Worm (Caenorhabditis elegans) whole organism, early embryonic: ENCODE data around the gene mrps-14.

Experiments
- B0310.2 ChIP-seq: sonication (generic microtip); optimal IDR thresholded peaks from 2 replicates; lab custom pipeline; 2016; ENCODE audit warnings: mild to moderate bottlenecking, missing genetic modification characterization, missing compliant biosample characterization
- F13C5.2 ChIP-seq: sonication (generic microtip); optimal IDR thresholded peaks from 2 replicates; lab custom pipeline; 2017; ENCODE audit warnings: mild to moderate bottlenecking, missing genetic modification characterization, inconsistent platforms, missing compliant biosample characterization
- aly-1 ChIP-seq: sonication (generic microtip); optimal IDR thresholded peaks from 2 replicates; lab custom pipeline; 2016; ENCODE audit warnings: missing genetic modification characterization, missing compliant biosample characterization
- ama-1 ChIP-seq: fragments of 150-350 bp; optimal IDR thresholded peaks from 2 replicates; lab custom pipeline; 2014
- ceh-13 ChIP-seq: fragments of 200-800 bp; sonication (Bioruptor generic); optimal IDR thresholded peaks from 2 replicates; lab custom pipeline; 2018; ENCODE audit warnings: mild to moderate bottlenecking, missing genetic modification characterization, missing compliant biosample characterization
- ceh-36 ChIP-seq: sonication (generic microtip); optimal IDR thresholded peaks from 2 replicates; lab custom pipeline; 2016; ENCODE audit warnings: missing genetic modification characterization, inconsistent platforms, missing compliant biosample characterization
- ets-7 ChIP-seq: sonication (generic microtip); optimal IDR thresholded peaks from 2 replicates; lab custom pipeline; 2016; ENCODE audit warnings: missing genotype, missing genetic modification characterization, missing compliant biosample characterization
- flt-1 ChIP-seq: fragments of 200-800 bp; sonication (Bioruptor generic); IDR thresholded peaks from 2 replicates; pipeline ENCODE4 v1.3.6; 2022; ENCODE audit warnings: missing genetic modification characterization, missing compliant biosample characterization
- hnd-1 ChIP-seq: sonication (generic microtip); optimal IDR thresholded peaks from 2 replicates; lab custom pipeline; 2016; ENCODE audit warnings: missing genetic modification characterization, missing compliant biosample characterization
- pes-1 ChIP-seq: fragments of 200-800 bp; sonication (Bioruptor generic); IDR thresholded peaks from 2 replicates; pipeline ENCODE4 v1.3.6; 2022; ENCODE audit warnings: missing genetic modification reagents, missing genetic modification characterization, missing compliant biosample characterization
- scrt-1 ChIP-seq: fragments of 200-800 bp; sonication (Bioruptor generic); IDR thresholded peaks from 2 replicates; pipeline ENCODE4 v1.3.6; 2022; ENCODE audit warnings: missing genetic modification characterization, missing compliant biosample characterization
- sea-1 ChIP-seq: fragments of 200-800 bp; sonication (Bioruptor generic); conservative IDR thresholded peaks from 2 replicates; pipeline ENCODE4 v1.3.6; 2022; ENCODE audit warnings: missing genetic modification characterization, missing compliant biosample characterization
- tbx-11 ChIP-seq: fragments of 200-800 bp; sonication (Bioruptor generic); IDR thresholded peaks from 2 replicates; pipeline ENCODE4 v1.3.6; 2022; ENCODE audit warnings: missing genetic modification characterization, missing compliant biosample characterization
- tbx-37 ChIP-seq: fragments of 200-800 bp; sonication (Bioruptor generic); conservative IDR thresholded peaks from 2 replicates; pipeline ENCODE4 v1.3.6; 2022; ENCODE audit warnings: missing genetic modification reagents, missing genetic modification characterization, missing compliant biosample characterization
- tra-4 ChIP-seq: sonication (generic microtip); optimal IDR thresholded peaks from 2 replicates; lab custom pipeline; 2017; ENCODE audit warnings: missing genetic modification characterization, missing compliant biosample characterization

The mrps-14 gene

DNA sequence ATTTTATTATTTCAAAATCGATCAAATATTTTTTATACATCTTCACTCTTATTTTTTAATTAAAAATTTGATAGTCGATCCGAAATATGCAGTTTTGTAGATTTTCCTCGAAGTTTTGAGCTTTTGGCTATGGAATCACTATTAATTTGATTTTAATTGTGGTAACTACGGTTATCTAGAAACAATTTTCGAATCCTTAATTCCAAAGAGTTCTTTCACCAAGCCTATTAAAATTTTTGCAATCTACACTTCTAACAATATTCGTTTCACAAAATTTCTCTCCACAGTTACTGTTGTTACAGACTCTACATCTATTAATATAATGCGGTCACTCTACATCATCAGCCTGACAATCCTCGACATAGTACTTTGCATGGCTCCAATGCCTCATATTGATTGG is 50.1 kb downstream of the mrps-14 start, which contains the start of gene R05H5.7:
TSS of gene R05H5.7 (plus strand) at position 301 of the 400 bp plus-strand sequence.
- TF ChIP-seq scrt-1 (GFP tag; lab: Robert Waterston, UW) (no peak), ets-7 (no peak), ama-1 (no peak), aly-1 (no peak), pes-1 (GFP tag; lab: Robert Waterston, UW) (no peak), flt-1 (GFP tag; lab: Robert Waterston, UW) (no peak), hnd-1 (tag; lab: Kevin White, UChicago) (no peak), F13C5.2 (tag; lab: Kevin White, UChicago) (no peak), tbx-11 (GFP tag; lab: Robert Waterston, UW) (no peak), B0310.2 (tag; lab: Kevin White, UChicago) (no peak), tbx-37 (no peak), sea-1 (no peak), ceh-13 (GFP tag; lab: Kevin White, UChicago) (no peak), tra-4 (tag; lab: Kevin White, UChicago) (no peak), ceh-36 (tag; lab: Kevin White, UChicago) (no peak)
